Worm (Caenorhabditis elegans) whole organism, late embryonic: ENCODE measurements around the gene F48D6.4.

ENCODE experiments used
- C08G9.2 ChIP-seq: sonication (generic microtip); optimal IDR thresholded peaks from 2 replicates; lab custom pipeline; 2016; ENCODE audit warnings: mild to moderate bottlenecking, missing genetic modification characterization, moderate library complexity, missing compliant biosample characterization
- K02D7.2 ChIP-seq: sonication (generic microtip); optimal IDR thresholded peaks from 2 replicates; lab custom pipeline; 2017; ENCODE audit warnings: mild to moderate bottlenecking, missing genetic modification characterization, missing compliant biosample characterization
- K09A11.1 ChIP-seq: sonication (generic microtip); optimal IDR thresholded peaks from 2 replicates; lab custom pipeline; 2017; ENCODE audit warnings: antibody characterized with exemption, mild to moderate bottlenecking, missing genetic modification characterization, missing compliant biosample characterization; ENCODE audit not compliant: insufficient read depth
- T23F11.4 ChIP-seq: fragments of 200-800 bp; sonication (Bioruptor generic); optimal IDR thresholded peaks from 2 replicates; lab custom pipeline; 2018; ENCODE audit warnings: mild to moderate bottlenecking, missing genetic modification characterization, missing compliant biosample characterization
- Y22D7AL.16 ChIP-seq: sonication (generic microtip); optimal IDR thresholded peaks from 2 replicates; lab custom pipeline; 2016; ENCODE audit warnings: missing genetic modification characterization, missing compliant biosample characterization
- ama-1 ChIP-seq: fragments of 150-350 bp; optimal IDR thresholded peaks from 2 replicates; lab custom pipeline; 2014
- ceh-14 ChIP-seq: sonication (generic microtip); optimal IDR thresholded peaks from 2 replicates; lab custom pipeline; 2016; ENCODE audit warnings: missing genotype, missing genetic modification characterization, missing compliant biosample characterization
- ceh-19 ChIP-seq: fragments of 200-800 bp; sonication (Bioruptor generic); optimal IDR thresholded peaks from 2 replicates; lab custom pipeline; 2018; ENCODE audit warnings: mild to moderate bottlenecking, missing genetic modification characterization, missing compliant biosample characterization
- ceh-2 ChIP-seq: sonication (generic microtip); optimal IDR thresholded peaks from 2 replicates; lab custom pipeline; 2016; ENCODE audit warnings: missing genotype, missing genetic modification characterization, missing compliant biosample characterization
- ceh-24 ChIP-seq: sonication (generic microtip); optimal IDR thresholded peaks from 2 replicates; lab custom pipeline; 2016; ENCODE audit warnings: mild to moderate bottlenecking, missing genetic modification characterization, missing compliant biosample characterization
- ceh-31 ChIP-seq: sonication (generic microtip); optimal IDR thresholded peaks from 2 replicates; lab custom pipeline; 2016; ENCODE audit warnings: missing genetic modification characterization, missing compliant biosample characterization
- ceh-45 ChIP-seq: fragments of 200-800 bp; sonication (Bioruptor generic); IDR thresholded peaks from 2 replicates; pipeline ENCODE4 v1.3.6; 2022; ENCODE audit warnings: missing genetic modification reagents, missing genetic modification characterization, missing compliant biosample characterization
- ceh-6 ChIP-seq: fragments of 200-800 bp; sonication (Bioruptor generic); optimal IDR thresholded peaks from 2 replicates; lab custom pipeline; 2018; ENCODE audit warnings: mild to moderate bottlenecking, missing genetic modification characterization, missing compliant biosample characterization
- ceh-9 ChIP-seq: sonication (generic microtip); optimal IDR thresholded peaks from 2 replicates; lab custom pipeline; 2016; ENCODE audit warnings: mild to moderate bottlenecking, missing genetic modification characterization, inconsistent platforms, missing compliant biosample characterization
- che-1 ChIP-seq: sonication (generic microtip); optimal IDR thresholded peaks from 2 replicates; lab custom pipeline; 2016; ENCODE audit warnings: mild to moderate bottlenecking, missing genetic modification characterization, missing compliant biosample characterization
- dmd-4 ChIP-seq: sonication (generic microtip); optimal IDR thresholded peaks from 2 replicates; lab custom pipeline; 2016; ENCODE audit warnings: borderline replicate concordance, missing genetic modification characterization, missing compliant biosample characterization
- dve-1 ChIP-seq: sonication (generic microtip); optimal IDR thresholded peaks from 2 replicates; lab custom pipeline; 2017; ENCODE audit warnings: antibody characterized with exemption, mild to moderate bottlenecking, missing genetic modification characterization, missing compliant biosample characterization
- elt-2 ChIP-seq: sonication (generic microtip); optimal IDR thresholded peaks from 2 replicates; lab custom pipeline; 2016; ENCODE audit warnings: missing genetic modification reagents, missing genetic modification characterization, missing compliant biosample characterization
- elt-4 ChIP-seq: sonication (generic microtip); optimal IDR thresholded peaks from 2 replicates; lab custom pipeline; 2016; ENCODE audit warnings: missing genetic modification characterization, missing compliant biosample characterization
- ets-4 ChIP-seq: sonication (generic microtip); optimal IDR thresholded peaks from 2 replicates; lab custom pipeline; 2016; ENCODE audit warnings: missing genetic modification characterization, missing compliant biosample characterization
- fax-1 ChIP-seq: sonication (generic microtip); optimal IDR thresholded peaks from 2 replicates; lab custom pipeline; 2016; ENCODE audit warnings: missing genotype, missing genetic modification characterization, missing compliant biosample characterization
- fkh-10 ChIP-seq: fragments of 150-350 bp; optimal IDR thresholded peaks from 2 replicates; lab custom pipeline; 2014; ENCODE audit warnings: missing biosample characterization, missing genetic modification reagents, missing genetic modification characterization
- fkh-6 ChIP-seq: sonication (generic microtip); optimal IDR thresholded peaks from 2 replicates; lab custom pipeline; 2016; ENCODE audit warnings: missing genetic modification characterization, missing compliant biosample characterization
- gmeb-2 ChIP-seq: sonication (generic microtip); optimal IDR thresholded peaks from 2 replicates; lab custom pipeline; 2016; ENCODE audit warnings: missing genetic modification characterization, inconsistent platforms, missing compliant biosample characterization
- hlh-30 ChIP-seq: sonication (generic microtip); optimal IDR thresholded peaks from 2 replicates; lab custom pipeline; 2017; ENCODE audit warnings: antibody characterized with exemption, missing genetic modification characterization, missing compliant biosample characterization; ENCODE audit not compliant: insufficient read depth
- hlh-6 ChIP-seq: sonication (generic microtip); optimal IDR thresholded peaks from 2 replicates; lab custom pipeline; 2016; ENCODE audit warnings: missing genotype, missing genetic modification characterization, missing compliant biosample characterization
- hlh-8 ChIP-seq: sonication (generic microtip); optimal IDR thresholded peaks from 2 replicates; lab custom pipeline; 2016; ENCODE audit warnings: missing genotype, missing genetic modification characterization, missing compliant biosample characterization
- lin-11 ChIP-seq: fragments of 200-800 bp; sonication (Bioruptor generic); optimal IDR thresholded peaks from 2 replicates; lab custom pipeline; 2018; ENCODE audit warnings: mild to moderate bottlenecking, missing genetic modification characterization, missing compliant biosample characterization
- nfya-1 ChIP-seq: sonication (generic microtip); optimal IDR thresholded peaks from 2 replicates; lab custom pipeline; 2017; ENCODE audit warnings: missing genetic modification characterization, mild to moderate bottlenecking, missing compliant biosample characterization, antibody characterized with exemption, moderate library complexity
- nhr-11 ChIP-seq: fragments of 150-350 bp; optimal IDR thresholded peaks from 2 replicates; lab custom pipeline; 2014; ENCODE audit warnings: missing biosample characterization, missing genetic modification characterization
- npax-4 ChIP-seq: sonication (generic microtip); optimal IDR thresholded peaks from 2 replicates; lab custom pipeline; 2016; ENCODE audit warnings: missing genetic modification characterization, missing compliant biosample characterization
- odd-2 ChIP-seq: sonication (generic microtip); optimal IDR thresholded peaks from 2 replicates; lab custom pipeline; 2017; ENCODE audit warnings: antibody characterized with exemption, mild to moderate bottlenecking, missing genetic modification characterization, missing compliant biosample characterization
- pat-9 ChIP-seq: fragments of 200-800 bp; sonication (Bioruptor generic); optimal IDR thresholded peaks from 2 replicates; lab custom pipeline; 2018; ENCODE audit warnings: mild to moderate bottlenecking, missing genetic modification characterization, moderate library complexity, missing compliant biosample characterization
- pax-1 ChIP-seq: fragments of 150-350 bp; optimal IDR thresholded peaks from 2 replicates; lab custom pipeline; 2014; ENCODE audit warnings: missing biosample characterization, missing genetic modification characterization
- pha-2 ChIP-seq: sonication (generic microtip); optimal IDR thresholded peaks from 2 replicates; lab custom pipeline; 2017; ENCODE audit warnings: mild to moderate bottlenecking, missing genetic modification characterization, missing compliant biosample characterization
- pha-4 ChIP-seq: fragments of 150-350 bp; optimal IDR thresholded peaks from 2 replicates; lab custom pipeline; 2018; ENCODE audit warnings: missing biosample characterization, missing genetic modification reagents, missing genetic modification characterization
- rnt-1 ChIP-seq: sonication (generic microtip); optimal IDR thresholded peaks from 2 replicates; lab custom pipeline; 2016; ENCODE audit warnings: missing genetic modification characterization, missing compliant biosample characterization
- sdc-2 ChIP-seq: sonication (generic microtip); optimal IDR thresholded peaks from 2 replicates; lab custom pipeline; 2016; ENCODE audit warnings: missing genotype, missing genetic modification characterization, missing compliant biosample characterization
- sox-2 ChIP-seq: fragments of 200-800 bp; sonication (Bioruptor generic); IDR thresholded peaks from 2 replicates; pipeline ENCODE4 v1.3.6; 2022; ENCODE audit warnings: missing genetic modification reagents, missing genetic modification characterization, missing compliant biosample characterization
- sox-4 ChIP-seq: sonication (generic microtip); optimal IDR thresholded peaks from 2 replicates; lab custom pipeline; 2017; ENCODE audit warnings: mild to moderate bottlenecking, missing genetic modification characterization, inconsistent platforms, missing compliant biosample characterization
- tbx-7 ChIP-seq: sonication (generic microtip); optimal IDR thresholded peaks from 2 replicates; lab custom pipeline; 2016; ENCODE audit warnings: missing genotype, missing genetic modification characterization, missing compliant biosample characterization
- ttx-3 ChIP-seq: sonication (generic microtip); optimal IDR thresholded peaks from 2 replicates; lab custom pipeline; 2016; ENCODE audit warnings: missing genetic modification reagents, missing genetic modification characterization, missing compliant biosample characterization
- unc-3 ChIP-seq, 2 experiments: fragments of 200-800 bp in 1 of 2; sonication (Bioruptor generic) in 1 of 2; sonication (generic microtip) in 1 of 2; conservative IDR thresholded peaks in 1 of 2; optimal IDR thresholded peaks in 1 of 2; 2 replicates each; pipeline versions ENCODE4 v1.3.6 to Lab custom; 2016 to 2022; ENCODE audit warnings: missing compliant biosample characterization in 2 of 2, missing genetic modification characterization in 2 of 2, missing genetic modification reagents in 1 of 2
- unc-42 ChIP-seq: sonication (generic microtip); optimal IDR thresholded peaks from 2 replicates; lab custom pipeline; 2016; ENCODE audit warnings: missing genotype, missing genetic modification characterization, missing compliant biosample characterization
- unc-55 ChIP-seq: sonication (generic microtip); optimal IDR thresholded peaks from 2 replicates; lab custom pipeline; 2017; ENCODE audit warnings: missing biosample characterization, missing genetic modification reagents, missing genetic modification characterization
- unc-86 ChIP-seq: sonication (generic microtip); optimal IDR thresholded peaks from 2 replicates; lab custom pipeline; 2016; ENCODE audit warnings: missing genetic modification characterization, missing compliant biosample characterization
- zip-5 ChIP-seq: sonication (generic microtip); optimal IDR thresholded peaks from 2 replicates; lab custom pipeline; 2016; ENCODE audit warnings: missing genetic modification characterization, missing compliant biosample characterization

The F48D6.4 gene

DNA sequence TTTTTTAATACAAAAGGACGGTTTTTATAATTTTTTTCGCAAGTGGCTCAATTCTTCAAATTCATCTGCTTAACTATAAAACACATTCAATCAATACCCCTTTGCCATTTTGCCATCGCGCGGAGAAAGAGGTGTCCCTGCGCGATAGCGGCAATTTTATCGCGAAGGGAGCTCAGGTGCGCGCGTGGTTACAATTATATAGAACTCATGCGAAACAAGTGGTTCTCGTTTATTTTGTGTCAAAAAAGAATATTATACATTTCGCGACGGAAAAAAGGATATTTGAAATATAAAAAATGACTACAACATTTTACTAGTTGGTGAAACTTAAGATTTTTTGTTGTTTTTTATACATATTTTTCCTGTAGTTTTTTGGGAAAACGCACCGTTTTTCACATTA is 37.9 kb downstream of the F48D6.4 start (continued):
- TF ChIP-seq K09A11.1 (tag; lab: Kevin White, UChicago) (peak; percentile 85), ceh-6 (GFP tag; lab: Kevin White, UChicago) (peak; percentile 70), nhr-11 (tag; lab: Kevin White, UChicago) (no peak), C08G9.2 (tag; lab: Kevin White, UChicago) (peak; percentile 78), unc-55 (GFP tag; lab: Kevin White, UChicago) (peak; percentile 82), zip-5 (tag; lab: Kevin White, UChicago) (no peak), ceh-9 (tag; lab: Kevin White, UChicago) (no peak), sox-2 (peak; percentile 80), lin-11 (peak; percentile 55), fkh-10 (GFP tag; lab: Kevin White, UChicago) (peak; percentile 68), ceh-31 (tag; lab: Kevin White, UChicago) (peak; percentile 98), ceh-14 (peak; percentile 91), pha-4 (tag; lab: Kevin White, UChicago) (no peak), elt-2 (peak; percentile 76), fkh-6 (tag; lab: Kevin White, UChicago) (no peak), pat-9 (tag; lab: Kevin White, UChicago) (peak; percentile 72), che-1 (tag; lab: Kevin White, UChicago) (peak; percentile 55), gmeb-2 (tag; lab: Kevin White, UChicago) (peak; percentile 63), hlh-30 (tag; lab: Kevin White, UChicago) (peak; percentile 85), Y22D7AL.16 (tag; lab: Kevin White, UChicago) (no peak), K02D7.2 (tag; lab: Kevin White, UChicago) (no peak), rnt-1 (tag; lab: Kevin White, UChicago) (peak; percentile 94), unc-3 (GFP tag; conservative IDR thresholded peaks at IDR 0.05; lab: Robert Waterston, UW) (peak; percentile 68), unc-3 (tag; optimal IDR thresholded peaks at IDR 0.05; lab: Kevin White, UChicago) (peak; percentile 81), hlh-8 (tag; lab: Kevin White, UChicago) (peak; percentile 79), sdc-2 (tag; lab: Kevin White, UChicago) (peak; percentile 100), odd-2 (tag; lab: Kevin White, UChicago) (peak; percentile 36), sox-4 (tag; lab: Kevin White, UChicago) (peak; percentile 73), T23F11.4 (peak; percentile 67), pha-2 (tag; lab: Kevin White, UChicago) (peak; percentile 66), hlh-6 (peak; percentile 35), ceh-2 (tag; lab: Kevin White, UChicago) (peak; percentile 89), fax-1 (tag; lab: Kevin White, UChicago) (peak; percentile 6), ceh-45 (GFP tag; lab: Robert Waterston, UW) (peak; percentile 75), pax-1 (tag; lab: Kevin White, UChicago) (peak; percentile 83), ets-4 (tag; lab: Kevin White, UChicago) (peak; percentile 52), elt-4 (no peak), dmd-4 (tag; lab: Kevin White, UChicago) (peak; percentile 76), ttx-3 (tag; lab: Kevin White, UChicago) (peak; percentile 70), ama-1 (lab: Kevin White, UChicago) (no peak), unc-42 (tag; lab: Kevin White, UChicago) (peak; percentile 95), nfya-1 (tag; lab: Kevin White, UChicago) (peak; percentile 98), ceh-24 (tag; lab: Kevin White, UChicago) (no peak), ceh-19 (GFP tag; lab: Kevin White, UChicago) (peak; percentile 71), dve-1 (tag; lab: Kevin White, UChicago) (peak; percentile 95), tbx-7 (peak; percentile 66), unc-86 (tag; lab: Kevin White, UChicago) (peak; percentile 90), npax-4 (tag; lab: Kevin White, UChicago) (peak; percentile 41)
